Worm (Caenorhabditis elegans) whole organism, early embryonic: ENCODE results near the gene nhl-3.
"Not testable (repeated sequence)": the region's sequence is repeated elsewhere in the genome, so short reads cannot be mapped to it uniquely, and the experiment has no call there.

ENCODE experiments used
- B0310.2 ChIP-seq: sonication (generic microtip); optimal IDR thresholded peaks from 2 replicates; lab custom pipeline; 2016; ENCODE audit warnings: mild to moderate bottlenecking, missing genetic modification characterization, missing compliant biosample characterization
- F13C5.2 ChIP-seq: sonication (generic microtip); optimal IDR thresholded peaks from 2 replicates; lab custom pipeline; 2017; ENCODE audit warnings: mild to moderate bottlenecking, missing genetic modification characterization, inconsistent platforms, missing compliant biosample characterization
- aly-1 ChIP-seq: sonication (generic microtip); optimal IDR thresholded peaks from 2 replicates; lab custom pipeline; 2016; ENCODE audit warnings: missing genetic modification characterization, missing compliant biosample characterization
- ama-1 ChIP-seq: fragments of 150-350 bp; optimal IDR thresholded peaks from 2 replicates; lab custom pipeline; 2014
- ceh-13 ChIP-seq: fragments of 200-800 bp; sonication (Bioruptor generic); optimal IDR thresholded peaks from 2 replicates; lab custom pipeline; 2018; ENCODE audit warnings: mild to moderate bottlenecking, missing genetic modification characterization, missing compliant biosample characterization
- ceh-36 ChIP-seq: sonication (generic microtip); optimal IDR thresholded peaks from 2 replicates; lab custom pipeline; 2016; ENCODE audit warnings: missing genetic modification characterization, inconsistent platforms, missing compliant biosample characterization
- ets-7 ChIP-seq: sonication (generic microtip); optimal IDR thresholded peaks from 2 replicates; lab custom pipeline; 2016; ENCODE audit warnings: missing genotype, missing genetic modification characterization, missing compliant biosample characterization
- flt-1 ChIP-seq: fragments of 200-800 bp; sonication (Bioruptor generic); IDR thresholded peaks from 2 replicates; pipeline ENCODE4 v1.3.6; 2022; ENCODE audit warnings: missing genetic modification characterization, missing compliant biosample characterization
- hmbx-1 ChIP-seq: sonication (generic microtip); optimal IDR thresholded peaks from 2 replicates; lab custom pipeline; 2016; ENCODE audit warnings: mild to moderate bottlenecking, missing genetic modification characterization, missing compliant biosample characterization
- hmg-4 ChIP-seq: fragments of 200-800 bp; sonication (Bioruptor generic); optimal IDR thresholded peaks from 2 replicates; lab custom pipeline; 2018; ENCODE audit warnings: mild to moderate bottlenecking, missing genetic modification characterization, missing compliant biosample characterization
- hnd-1 ChIP-seq: sonication (generic microtip); optimal IDR thresholded peaks from 2 replicates; lab custom pipeline; 2016; ENCODE audit warnings: missing genetic modification characterization, missing compliant biosample characterization
- pes-1 ChIP-seq: fragments of 200-800 bp; sonication (Bioruptor generic); IDR thresholded peaks from 2 replicates; pipeline ENCODE4 v1.3.6; 2022; ENCODE audit warnings: missing genetic modification reagents, missing genetic modification characterization, missing compliant biosample characterization
- scrt-1 ChIP-seq: fragments of 200-800 bp; sonication (Bioruptor generic); IDR thresholded peaks from 2 replicates; pipeline ENCODE4 v1.3.6; 2022; ENCODE audit warnings: missing genetic modification characterization, missing compliant biosample characterization
- sea-1 ChIP-seq: fragments of 200-800 bp; sonication (Bioruptor generic); conservative IDR thresholded peaks from 2 replicates; pipeline ENCODE4 v1.3.6; 2022; ENCODE audit warnings: missing genetic modification characterization, missing compliant biosample characterization
- tbx-11 ChIP-seq: fragments of 200-800 bp; sonication (Bioruptor generic); IDR thresholded peaks from 2 replicates; pipeline ENCODE4 v1.3.6; 2022; ENCODE audit warnings: missing genetic modification characterization, missing compliant biosample characterization
- tbx-37 ChIP-seq: fragments of 200-800 bp; sonication (Bioruptor generic); conservative IDR thresholded peaks from 2 replicates; pipeline ENCODE4 v1.3.6; 2022; ENCODE audit warnings: missing genetic modification reagents, missing genetic modification characterization, missing compliant biosample characterization
- tra-4 ChIP-seq: sonication (generic microtip); optimal IDR thresholded peaks from 2 replicates; lab custom pipeline; 2017; ENCODE audit warnings: missing genetic modification characterization, missing compliant biosample characterization

The nhl-3 gene

ce11 chrII:612361-612760 lies 10.4 kb upstream of the nhl-3 start, which contains the start of gene clec-118:
clec-118 (minus strand) TSS chrII:612461.
- TF ChIP-seq hmg-4 (GFP tag; lab: Kevin White, UChicago); tbx-11 (GFP tag; lab: Robert Waterston, UW); flt-1 (GFP tag; lab: Robert Waterston, UW): not testable (repeated sequence)

- TF ChIP-seq flt-1 (GFP tag; lab: Robert Waterston, UW) = no peak
- TF ChIP-seq ets-7 (tag; lab: Kevin White, UChicago) = no peak
- no peak for TF ChIP-seq hmbx-1 (tag; lab: Kevin White, UChicago)
- no peak for TF ChIP-seq F13C5.2 (tag; lab: Kevin White, UChicago)
- TF ChIP-seq tbx-37 = no peak
- no peak for TF ChIP-seq ama-1 (lab: Kevin White, UChicago)
- no peak for TF ChIP-seq ceh-36 (tag; lab: Kevin White, UChicago)
- no peak for TF ChIP-seq hmg-4 (GFP tag; lab: Kevin White, UChicago)
- TF ChIP-seq tbx-11 (GFP tag; lab: Robert Waterston, UW) = no peak
- no peak for TF ChIP-seq B0310.2 (tag; lab: Kevin White, UChicago)
- TF ChIP-seq hnd-1 = no peak
- no peak for TF ChIP-seq sea-1 (GFP tag; lab: Robert Waterston, UW)
- TF ChIP-seq ceh-13 (GFP tag; lab: Kevin White, UChicago) = no peak
- TF ChIP-seq scrt-1 (GFP tag; lab: Robert Waterston, UW) = no peak
- no peak for TF ChIP-seq aly-1 (tag; lab: Kevin White, UChicago)
- no peak for TF ChIP-seq pes-1 (GFP tag; lab: Robert Waterston, UW)
- TF ChIP-seq tra-4 (tag; lab: Kevin White, UChicago) = no peak
These were observed 6.8 kb upstream of the nhl-3 start, which contains the start of gene W04H10.1 for ce11 chrII:608757-609156. W04H10.1 (plus strand) TSS chrII:609057.

- peak; percentile 1 for TF ChIP-seq hmg-4 (GFP tag; lab: Kevin White, UChicago)
- no peak for TF ChIP-seq B0310.2 (tag; lab: Kevin White, UChicago)
These were observed 6.4 kb upstream of the nhl-3 start, which contains the start of gene W04H10.6 for ce11 chrII:608341-608740. W04H10.6 (minus strand) TSS chrII:608441.

- TF ChIP-seq hnd-1 (no peak), tra-4 (tag; lab: Kevin White, UChicago) (no peak), sea-1 (GFP tag; lab: Robert Waterston, UW) (no peak), tbx-11 (GFP tag; lab: Robert Waterston, UW) (no peak), ama-1 (lab: Kevin White, UChicago) (no peak), aly-1 (tag; lab: Kevin White, UChicago) (no peak), ceh-36 (tag; lab: Kevin White, UChicago) (no peak), hmg-4 (GFP tag; lab: Kevin White, UChicago) (no peak), tbx-37 (no peak), F13C5.2 (tag; lab: Kevin White, UChicago) (no peak), flt-1 (GFP tag; lab: Robert Waterston, UW) (no peak), pes-1 (GFP tag; lab: Robert Waterston, UW) (no peak), scrt-1 (GFP tag; lab: Robert Waterston, UW) (no peak), hmbx-1 (tag; lab: Kevin White, UChicago) (no peak), ets-7 (tag; lab: Kevin White, UChicago) (no peak), B0310.2 (tag; lab: Kevin White, UChicago) (no peak), ceh-13 (GFP tag; lab: Kevin White, UChicago) (no peak)
These were observed 4.1 kb upstream of the nhl-3 start, which contains the start of gene W04H10.5 for ce11 chrII:606033-606432. W04H10.5 (plus strand) TSS chrII:606333.

DNA sequence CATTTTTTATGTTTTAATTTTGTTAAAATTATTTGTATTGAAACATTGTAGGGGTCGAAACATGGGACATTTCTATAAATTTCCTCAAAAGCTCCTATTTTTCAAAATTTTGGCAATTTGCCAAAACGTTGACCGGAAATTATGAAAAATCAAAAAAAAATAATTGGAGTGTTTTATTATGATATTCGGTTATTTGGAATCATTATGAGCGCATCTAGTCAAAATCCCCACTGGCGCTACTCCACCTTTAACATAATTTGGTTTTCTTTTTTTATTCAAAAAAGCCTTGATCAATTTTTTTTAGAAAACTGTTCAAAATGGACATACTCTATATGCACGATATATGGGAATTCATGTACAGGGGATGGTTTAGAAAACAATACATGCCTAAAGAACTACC lies 3.3 kb upstream of the nhl-3 start, which contains the start of gene W04H10.2:
Gene W04H10.2 (plus strand): TSS at position 301 of the 400 bp plus-strand sequence.
- no peak for TF ChIP-seq ama-1 (lab: Kevin White, UChicago)
- TF ChIP-seq ceh-36 (tag; lab: Kevin White, UChicago) = no peak

DNA sequence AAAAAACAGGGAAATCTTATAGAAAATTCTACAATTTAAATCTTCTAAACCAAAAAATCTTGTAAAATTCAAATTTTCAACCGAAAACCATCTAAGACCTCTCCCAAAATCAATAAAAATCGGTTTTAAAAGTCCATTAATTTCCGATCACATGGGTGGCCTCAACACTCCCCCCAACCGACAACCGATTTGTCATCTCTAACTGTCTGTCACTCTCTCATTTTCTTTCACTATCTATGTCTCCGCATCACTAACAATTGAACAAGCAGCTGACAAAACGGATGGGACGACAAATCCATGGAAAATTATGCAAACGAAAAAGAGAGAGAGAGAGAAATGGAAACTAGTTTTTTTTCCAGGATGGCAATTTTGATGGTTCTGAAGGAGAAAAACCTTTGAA lies 1.0 kb upstream of the nhl-3 start:
- TF ChIP-seq sea-1 (GFP tag; lab: Robert Waterston, UW) (no peak), hmg-4 (GFP tag; lab: Kevin White, UChicago) (no peak), F13C5.2 (tag; lab: Kevin White, UChicago) (no peak), tra-4 (tag; lab: Kevin White, UChicago) (no peak), hmbx-1 (tag; lab: Kevin White, UChicago) (no peak), scrt-1 (GFP tag; lab: Robert Waterston, UW) (no peak), B0310.2 (tag; lab: Kevin White, UChicago) (no peak), ceh-13 (GFP tag; lab: Kevin White, UChicago) (no peak), ets-7 (tag; lab: Kevin White, UChicago) (no peak), ama-1 (lab: Kevin White, UChicago) (no peak), hnd-1 (no peak), flt-1 (GFP tag; lab: Robert Waterston, UW) (no peak), aly-1 (tag; lab: Kevin White, UChicago) (no peak), ceh-36 (tag; lab: Kevin White, UChicago) (no peak), tbx-11 (GFP tag; lab: Robert Waterston, UW) (no peak), pes-1 (GFP tag; lab: Robert Waterston, UW) (no peak), tbx-37 (no peak)

DNA sequence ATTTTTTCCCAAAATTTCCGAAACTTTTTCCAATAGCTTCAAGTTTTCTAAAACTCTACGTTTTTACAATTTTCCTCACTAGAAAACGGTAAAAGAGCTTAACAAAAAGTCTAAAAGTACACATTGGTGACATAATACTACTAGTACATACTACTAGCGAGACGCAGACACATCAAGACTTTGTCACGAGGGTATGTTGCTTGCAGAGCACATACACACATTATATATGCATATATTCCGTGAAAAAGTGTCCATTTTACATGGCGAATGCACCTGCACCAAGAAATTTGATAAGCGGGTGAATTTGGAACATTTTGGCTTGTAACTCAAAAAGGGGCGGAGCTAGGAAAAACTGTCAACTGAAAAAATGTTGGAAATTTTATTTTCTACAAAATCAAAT lies 615 bp downstream of the nhl-3 start:
- no peak for TF ChIP-seq F13C5.2 (tag; lab: Kevin White, UChicago)
- TF ChIP-seq pes-1 (GFP tag; lab: Robert Waterston, UW) = no peak
- TF ChIP-seq hmbx-1 (tag; lab: Kevin White, UChicago) = no peak
- TF ChIP-seq hmg-4 (GFP tag; lab: Kevin White, UChicago) = no peak
- no peak for TF ChIP-seq flt-1 (GFP tag; lab: Robert Waterston, UW)
- no peak for TF ChIP-seq hnd-1
- TF ChIP-seq ceh-36 (tag; lab: Kevin White, UChicago) = no peak
- TF ChIP-seq tbx-37 = no peak
- no peak for TF ChIP-seq ceh-13 (GFP tag; lab: Kevin White, UChicago)
- TF ChIP-seq scrt-1 (GFP tag; lab: Robert Waterston, UW) = no peak
- no peak for TF ChIP-seq aly-1 (tag; lab: Kevin White, UChicago)
- no peak for TF ChIP-seq tbx-11 (GFP tag; lab: Robert Waterston, UW)
- TF ChIP-seq ets-7 (tag; lab: Kevin White, UChicago) = no peak
- TF ChIP-seq B0310.2 (tag; lab: Kevin White, UChicago) = no peak
- TF ChIP-seq sea-1 (GFP tag; lab: Robert Waterston, UW) = no peak
- TF ChIP-seq ama-1 (lab: Kevin White, UChicago) = no peak
- TF ChIP-seq tra-4 (tag; lab: Kevin White, UChicago) = no peak
